Fruit fly (Drosophila melanogaster): Measurements from ENCODE around the gene Scsalpha1.

Gene Scsalpha1

DNA sequence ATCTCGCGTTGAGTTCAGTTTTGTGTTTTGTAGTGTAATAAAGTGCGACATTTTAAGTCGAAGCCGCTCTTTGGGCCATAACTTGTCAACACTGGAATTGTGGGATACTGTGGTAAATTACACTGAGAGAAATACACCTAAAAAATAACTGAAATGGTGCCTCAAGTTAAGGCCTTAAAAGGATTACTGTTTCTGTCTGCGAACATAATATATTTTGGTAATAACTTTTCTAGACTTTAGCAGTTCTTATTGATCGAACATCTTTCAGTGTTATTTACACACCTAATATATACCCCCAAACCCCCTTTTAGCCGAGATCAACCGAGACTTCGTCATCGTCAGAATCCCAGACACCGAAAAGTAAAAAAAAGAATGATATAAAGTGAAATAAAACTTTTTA lies 37.8 kb downstream of the Scsalpha1 start (continued):
- TF ChIP-seq CG10631 (GFP tag; optimal IDR thresholded peaks at IDR 0.05) (peak; percentile 44), cyc (GFP tag; optimal IDR thresholded peaks at IDR 0.05) (peak; percentile 44), CG6792 (GFP tag; optimal IDR thresholded peaks at IDR 0.05) (peak; percentile 47), Ets96B (tag; optimal IDR thresholded peaks at IDR 0.05) (peak; percentile 58), Eip75B (GFP tag; optimal IDR thresholded peaks at IDR 0.05) (peak; percentile 45), CG6808 (GFP tag; optimal IDR thresholded peaks at IDR 0.05) (peak; percentile 7), CG11762 (GFP tag; optimal IDR thresholded peaks at IDR 0.05; ENCODE audit: insufficient read depth) (no peak), esn (GFP tag; optimal IDR thresholded peaks at IDR 0.05) (peak; percentile 38), fd59A (GFP tag; optimal IDR thresholded peaks at IDR 0.05) (peak; percentile 54), salr (GFP tag; optimal IDR thresholded peaks at IDR 0.05) (peak in 1 of 2 experiments; percentile 44), fkh (GFP tag; optimal IDR thresholded peaks at IDR 0.05) (no peak), dsx (GFP tag; optimal IDR thresholded peaks at IDR 0.05; ENCODE audit: poor library complexity, severe bottlenecking) (peak; percentile 43), Eip78C (GFP tag) (peak; percentile 81), net (GFP tag; optimal IDR thresholded peaks at IDR 0.05) (no peak), Hr39 (GFP tag; optimal IDR thresholded peaks at IDR 0.05) (peak; percentile 50), OdsH (GFP tag; optimal IDR thresholded peaks at IDR 0.05) (peak; percentile 48), CG11294 (GFP tag; IDR thresholded peaks at IDR 0.05) (no peak), Ets21C (GFP tag; optimal IDR thresholded peaks at IDR 0.05) (peak; percentile 22), Lpt (GFP tag; optimal IDR thresholded peaks at IDR 0.05) (no peak), Hr38 (GFP tag; optimal IDR thresholded peaks at IDR 0.05) (no peak), CG10669 (GFP tag; optimal IDR thresholded peaks at IDR 0.05) (peak; percentile 55), ss (GFP tag; optimal IDR thresholded peaks at IDR 0.05) (peak in 1 of 2 experiments; percentile 41), CG4318 (GFP tag; optimal IDR thresholded peaks at IDR 0.05) (no peak), Met (GFP tag; optimal IDR thresholded peaks at IDR 0.05) (peak; percentile 16), lz (GFP tag; optimal IDR thresholded peaks at IDR 0.05) (peak; percentile 46), CG8319 (GFP tag; optimal IDR thresholded peaks at IDR 0.05) (peak; percentile 39)

DNA sequence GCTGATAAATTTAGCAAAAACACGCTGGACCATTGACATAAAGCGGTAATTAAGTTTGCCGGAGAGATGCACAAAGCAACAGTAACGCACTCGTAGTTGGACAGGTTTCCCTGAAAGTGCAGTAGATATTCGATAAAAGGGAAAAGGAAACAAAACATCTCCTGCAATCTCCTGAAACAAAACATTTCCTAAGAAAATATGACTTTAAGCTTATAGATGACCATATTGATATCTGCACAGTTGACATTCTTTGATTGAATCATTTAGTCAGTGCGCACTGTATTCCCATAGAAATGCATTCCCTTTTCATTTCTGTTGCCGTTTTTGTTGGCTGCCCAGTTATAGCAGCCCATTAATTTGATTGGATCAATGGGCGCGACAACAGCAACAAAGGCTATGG lies 38.8 kb downstream of the Scsalpha1 start:
- no peak for TF ChIP-seq vri (GFP tag; optimal IDR thresholded peaks at IDR 0.05)
- peak; percentile 57 to 83 for TF ChIP-seq salr (GFP tag; optimal IDR thresholded peaks at IDR 0.05)
- TF ChIP-seq cyc (GFP tag; optimal IDR thresholded peaks at IDR 0.05) = peak; percentile 30
- TF ChIP-seq CG6163 (GFP tag; IDR thresholded peaks at IDR 0.05) = peak; percentile 88
- TF ChIP-seq Hr4 (GFP tag; optimal IDR thresholded peaks at IDR 0.05) = peak; percentile 63
- TF ChIP-seq CG8632 (GFP tag; optimal IDR thresholded peaks at IDR 0.05) = peak; percentile 67
- TF ChIP-seq CG6808 (GFP tag; optimal IDR thresholded peaks at IDR 0.05) = peak; percentile 64
- TF ChIP-seq Sox15 (GFP tag; optimal IDR thresholded peaks at IDR 0.05) = peak; percentile 73
- peak; percentile 75 for TF ChIP-seq Sox14 (GFP tag; optimal IDR thresholded peaks at IDR 0.05)
- TF ChIP-seq CG16779 (tag; optimal IDR thresholded peaks at IDR 0.05) = no peak
- no peak for TF ChIP-seq Blimp-1 (GFP tag; optimal IDR thresholded peaks at IDR 0.05)
- 0 out of 2 replicates have a peak, but pooled peaks have one; percentile 17 for TF ChIP-seq CG11294 (GFP tag; IDR thresholded peaks at IDR 0.05)
- peak; percentile 9 for TF ChIP-seq CG11902 (GFP tag; optimal IDR thresholded peaks at IDR 0.05)
- TF ChIP-seq net (GFP tag; optimal IDR thresholded peaks at IDR 0.05) = peak; percentile 69
- peak; percentile 15 for TF ChIP-seq Ets21C (GFP tag; optimal IDR thresholded peaks at IDR 0.05)
- TF ChIP-seq eg (GFP tag; IDR thresholded peaks at IDR 0.05) = peak; percentile 61
- peak; percentile 42 for TF ChIP-seq CG4318 (GFP tag; optimal IDR thresholded peaks at IDR 0.05)
- TF ChIP-seq Gug (GFP tag; IDR thresholded peaks at IDR 0.05) = peak; percentile 31; the same call in 1 of the 2 replicates
- peak; percentile 59 for TF ChIP-seq CG15336 (GFP tag; IDR thresholded peaks at IDR 0.05)
- TF ChIP-seq CG6792 (GFP tag; optimal IDR thresholded peaks at IDR 0.05) = peak; percentile 78
- peak; percentile 56 for TF ChIP-seq CG3919 (GFP tag; optimal IDR thresholded peaks at IDR 0.05)
- TF ChIP-seq spab (GFP tag; optimal IDR thresholded peaks at IDR 0.05) = peak; percentile 50
- TF ChIP-seq Sox102F (GFP tag; optimal IDR thresholded peaks at IDR 0.05) = peak; percentile 30
- TF ChIP-seq CG11762 (GFP tag; optimal IDR thresholded peaks at IDR 0.05; ENCODE audit: insufficient read depth) = peak; percentile 32
- peak; percentile 79 for TF ChIP-seq OdsH (GFP tag; optimal IDR thresholded peaks at IDR 0.05)
- TF ChIP-seq Smox (GFP tag; optimal IDR thresholded peaks at IDR 0.05) = peak; percentile 42
- peak; percentile 27 for TF ChIP-seq Lpt (GFP tag; optimal IDR thresholded peaks at IDR 0.05)
- TF ChIP-seq Met (GFP tag; optimal IDR thresholded peaks at IDR 0.05) = peak; percentile 42
- no peak for TF ChIP-seq Hr38 (GFP tag; optimal IDR thresholded peaks at IDR 0.05)
- TF ChIP-seq Eip75B (GFP tag; optimal IDR thresholded peaks at IDR 0.05) = peak; percentile 62
- peak; percentile 76 for TF ChIP-seq achi (GFP tag; optimal IDR thresholded peaks at IDR 0.05)
- TF ChIP-seq CG8119 (GFP tag; IDR thresholded peaks at IDR 0.05) = peak; percentile 43; the same call in 2 of the 3 replicates
- no peak for TF ChIP-seq CG6854 (GFP tag; optimal IDR thresholded peaks at IDR 0.05)
- peak; percentile 23 for TF ChIP-seq CG8319 (GFP tag; optimal IDR thresholded peaks at IDR 0.05)
- peak; percentile 79 for TF ChIP-seq pdm3 (GFP tag; optimal IDR thresholded peaks at IDR 0.05)
- TF ChIP-seq Eip93F (GFP tag; optimal IDR thresholded peaks at IDR 0.05) = no peak
- peak; percentile 13 for TF ChIP-seq topi (GFP tag; optimal IDR thresholded peaks at IDR 0.05)
